Worm (Caenorhabditis elegans) whole organism, late embryonic: Measurements from ENCODE around the gene pqn-78.

Experiments
- ama-1 ChIP-seq: fragments of 150-350 bp; optimal IDR thresholded peaks from 2 replicates; lab custom pipeline; 2014
- fkh-10 ChIP-seq: fragments of 150-350 bp; optimal IDR thresholded peaks from 2 replicates; lab custom pipeline; 2014; ENCODE audit warnings: missing biosample characterization, missing genetic modification reagents, missing genetic modification characterization

- TF ChIP-seq fkh-10 (GFP tag; lab: Kevin White, UChicago): no peak
- no peak for TF ChIP-seq ama-1 (lab: Kevin White, UChicago)
Measured at ce11 chrIV:15617667-15618066, 22.8 kb upstream of the pqn-78 start.
